Worm (Caenorhabditis elegans): ENCODE results near the gene F59A7.2.

DNA sequence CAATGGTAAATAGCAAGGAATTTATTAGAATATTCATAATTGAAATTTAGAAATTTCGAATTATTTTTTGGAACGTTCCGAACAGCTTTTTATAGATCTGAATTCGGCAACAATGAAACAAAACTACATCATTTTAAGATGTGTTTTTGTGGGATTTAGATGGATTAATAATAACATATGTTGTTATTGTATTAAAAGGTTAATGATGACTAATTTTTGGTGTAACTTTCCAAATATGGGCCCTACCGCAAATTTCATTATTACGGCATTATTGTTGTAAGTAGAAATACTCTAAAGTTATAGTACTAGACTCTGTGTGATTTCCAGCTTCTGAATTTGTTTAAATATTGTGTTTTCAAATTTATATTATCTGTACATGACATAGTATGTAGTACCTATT is 2.5 kb downstream of the F59A7.2 start, which contains the start of gene F59A7.11:
- no peak for TF ChIP-seq dao-5 (tag; optimal IDR thresholded peaks at IDR 0.05)
- TF ChIP-seq him-1 (tag; optimal IDR thresholded peaks at IDR 0.05), result no peak
- TF ChIP-seq W03F9.2 (tag; optimal IDR thresholded peaks at IDR 0.05), result no peak

All from whole organism, L4/young adult.